Worm (Caenorhabditis elegans) whole organism, midembryonic: ENCODE measurements around the gene F32D8.11.

Source experiments
- flt-1 ChIP-seq: fragments of 200-800 bp; sonication (Bioruptor generic); IDR thresholded peaks from 2 replicates; pipeline ENCODE4 v1.3.6; 2022; ENCODE audit warnings: missing genetic modification characterization, missing compliant biosample characterization
- klf-2 ChIP-seq: fragments of 200-800 bp; sonication (Bioruptor generic); conservative IDR thresholded peaks from 2 replicates; pipeline ENCODE4 v1.3.6; 2022; ENCODE audit warnings: missing genetic modification reagents, missing genetic modification characterization, missing compliant biosample characterization
- ref-1 ChIP-seq: fragments of 200-800 bp; sonication (Bioruptor generic); conservative IDR thresholded peaks from 2 replicates; pipeline ENCODE4 v1.3.6; 2022; ENCODE audit warnings: missing genetic modification reagents, missing genetic modification characterization, missing compliant biosample characterization

- TF ChIP-seq ref-1 (GFP tag; lab: Robert Waterston, UW) (no peak), flt-1 (GFP tag; lab: Robert Waterston, UW) (no peak), klf-2 (no peak)
Measured at ce11 chrV:10883478-10883877, 5.5 kb downstream of the F32D8.11 start, which contains the start of gene F32D8.2.
